Fruit fly (Drosophila melanogaster) whole organism, embryonic: ENCODE data around the gene Mrgn1.

Source experiments
- Atf3 ChIP-seq: fragments of 200-800 bp; sonication (Bioruptor generic); optimal IDR thresholded peaks from 3 replicates; lab custom pipeline; 2016; ENCODE audit warnings: missing biosample characterization, missing genetic modification characterization
- B-H2 ChIP-seq: fragments of 200-800 bp; sonication (Bioruptor generic); optimal IDR thresholded peaks from 2 replicates; lab custom pipeline; 2018; ENCODE audit warnings: missing biosample characterization, mild to moderate bottlenecking, missing genetic modification characterization
- BEAF-32 ChIP-seq: fragments of 200-800 bp; sonication (Bioruptor generic); optimal IDR thresholded peaks from 3 replicates; lab custom pipeline; 2017; ENCODE audit warnings: missing biosample characterization, missing genetic modification characterization, mild to moderate bottlenecking, moderate library complexity, missing genetic modification reagents
- Bgb ChIP-seq: fragments of 200-800 bp; sonication (Bioruptor generic); IDR thresholded peaks from 2 replicates; pipeline ENCODE4 v1.3.6; 2022; ENCODE audit warnings: missing biosample characterization, missing genetic modification characterization; ENCODE audit not compliant: partially characterized antibody
- CG10267 ChIP-seq: fragments of 200-800 bp; sonication (Bioruptor generic); optimal IDR thresholded peaks from 2 replicates; lab custom pipeline; 2018; ENCODE audit warnings: missing biosample characterization, mild to moderate bottlenecking, missing genetic modification characterization, moderate library complexity
- CG10565 ChIP-seq: fragments of 200-800 bp; sonication (Bioruptor generic); optimal IDR thresholded peaks from 3 replicates; lab custom pipeline; 2016; ENCODE audit warnings: missing biosample characterization, mild to moderate bottlenecking, missing genetic modification characterization
- CG11695 ChIP-seq: fragments of 200-800 bp; sonication (Bioruptor generic); IDR thresholded peaks from 3 replicates; pipeline ENCODE4 v1.3.6; 2022; ENCODE audit warnings: missing biosample characterization, missing genetic modification characterization
- CG13287 ChIP-seq: fragments of 200-800 bp; sonication (Bioruptor generic); IDR thresholded peaks from 2 replicates; pipeline ENCODE4 v1.3.6; 2022; ENCODE audit warnings: missing biosample characterization, missing genetic modification characterization; ENCODE audit not compliant: partially characterized antibody
- CG14667 ChIP-seq: fragments of 200-800 bp; sonication (Bioruptor generic); IDR thresholded peaks from 2 replicates; pipeline ENCODE4 v1.3.6; 2022; ENCODE audit warnings: missing biosample characterization, missing genetic modification characterization
- CG15479 ChIP-seq: fragments of 200-800 bp; sonication (Bioruptor generic); optimal IDR thresholded peaks from 3 replicates; lab custom pipeline; 2019; ENCODE audit warnings: missing biosample characterization, mild to moderate bottlenecking, missing genetic modification characterization, moderate library complexity
- CG16813 ChIP-seq: fragments of 200-800 bp; sonication (Bioruptor generic); IDR thresholded peaks from 3 replicates; pipeline ENCODE4 v1.3.6; 2022; ENCODE audit warnings: missing biosample characterization, missing genetic modification characterization; ENCODE audit not compliant: partially characterized antibody
- CG2116 ChIP-seq: fragments of 200-800 bp; sonication (Bioruptor generic); optimal IDR thresholded peaks from 3 replicates; lab custom pipeline; 2018; ENCODE audit warnings: missing biosample characterization, mild to moderate bottlenecking, missing genetic modification characterization
- CG2712 ChIP-seq: fragments of 200-800 bp; optimal IDR thresholded peaks from 3 replicates; lab custom pipeline; 2019; ENCODE audit warnings: missing biosample characterization, mild to moderate bottlenecking, missing genetic modification characterization, moderate library complexity
- CG3838 ChIP-seq: fragments of 200-800 bp; sonication (Bioruptor generic); optimal IDR thresholded peaks from 3 replicates; lab custom pipeline; 2016; ENCODE audit warnings: missing biosample characterization, missing genetic modification characterization
- CG4360 ChIP-seq: fragments of 200-800 bp; sonication (Bioruptor generic); IDR thresholded peaks from 2 replicates; pipeline ENCODE4 v1.3.6; 2022; ENCODE audit warnings: missing biosample characterization, missing genetic modification characterization
- CG6791 ChIP-seq: fragments of 200-800 bp; sonication (Bioruptor generic); IDR thresholded peaks from 3 replicates; pipeline ENCODE4 v1.3.6; 2022; ENCODE audit warnings: missing biosample characterization, missing genetic modification characterization; ENCODE audit not compliant: partially characterized antibody
- CG7745 ChIP-seq: fragments of 200-800 bp; sonication (Bioruptor generic); optimal IDR thresholded peaks from 2 replicates; lab custom pipeline; 2018; ENCODE audit warnings: missing biosample characterization, mild to moderate bottlenecking, missing genetic modification characterization, moderate library complexity
- CG7963 ChIP-seq: fragments of 200-800 bp; sonication (Bioruptor generic); IDR thresholded peaks from 3 replicates; pipeline ENCODE4 v1.3.6; 2022; ENCODE audit warnings: missing biosample characterization, missing genetic modification characterization; ENCODE audit not compliant: partially characterized antibody
- CG8478 ChIP-seq: fragments of >200 bp; optimal IDR thresholded peaks from 2 replicates; lab custom pipeline; 2018
- D ChIP-seq, 2 experiments: fragments of 200-800 bp in 1 of 2; fragments of >200 bp in 1 of 2; sonication (Bioruptor generic) in 1 of 2; optimal IDR thresholded peaks; 2 replicates in 1 of 2; 3 replicates in 1 of 2; lab custom pipeline; 2017; ENCODE audit warnings: mild to moderate bottlenecking in 1 of 2, missing biosample characterization in 1 of 2, missing genetic modification characterization in 1 of 2, missing genetic modification reagents in 1 of 2
- Dll ChIP-seq: fragments of 200-800 bp; sonication (Bioruptor generic); IDR thresholded peaks from 4 replicates; pipeline ENCODE4 v1.3.6; 2022; ENCODE audit warnings: missing biosample characterization, missing genetic modification characterization; ENCODE audit not compliant: partially characterized antibody
- Dp ChIP-seq: fragments of 200-800 bp; sonication (Bioruptor generic); optimal IDR thresholded peaks from 2 replicates; lab custom pipeline; 2018; ENCODE audit warnings: missing biosample characterization, mild to moderate bottlenecking, missing genetic modification characterization, moderate library complexity
- E2f2 ChIP-seq: fragments of 200-800 bp; sonication (Bioruptor generic); IDR thresholded peaks from 2 replicates; pipeline ENCODE4 v1.3.6; 2022; ENCODE audit warnings: missing biosample characterization, missing genetic modification characterization
- HLH4C ChIP-seq: fragments of 200-800 bp; sonication (Bioruptor generic); IDR thresholded peaks from 3 replicates; pipeline ENCODE4 v1.3.6; 2022; ENCODE audit warnings: missing biosample characterization, missing genetic modification characterization; ENCODE audit not compliant: partially characterized antibody
- MBD-R2 ChIP-seq: fragments of 200-800 bp; sonication (Bioruptor generic); IDR thresholded peaks from 2 replicates; pipeline ENCODE4 v1.3.6; 2022; ENCODE audit warnings: missing biosample characterization, missing genetic modification characterization
- Med ChIP-seq: fragments of 200-800 bp; sonication (Bioruptor generic); peaks from one replicate; lab custom pipeline; 2016; ENCODE audit warnings: missing biosample characterization, missing genetic modification characterization, mild to moderate bottlenecking, inconsistent platforms, moderate library complexity
- Pdp1 ChIP-seq, 2 experiments: fragments of 200-800 bp; sonication (Bioruptor generic); optimal IDR thresholded peaks; 3 replicates each; lab custom pipeline; 2016; ENCODE audit warnings: missing biosample characterization in 2 of 2, missing genetic modification characterization in 2 of 2, mild to moderate bottlenecking in 1 of 2, moderate library complexity in 1 of 2
- Scr ChIP-seq: fragments of 200-800 bp; sonication (Bioruptor generic); IDR thresholded peaks from 2 replicates; pipeline ENCODE4 v1.3.6; 2022; ENCODE audit warnings: missing biosample characterization, missing genetic modification characterization; ENCODE audit not compliant: partially characterized antibody
- amos ChIP-seq: fragments of 200-800 bp; sonication (Bioruptor generic); IDR thresholded peaks from 2 replicates; pipeline ENCODE4 v1.3.6; 2022; ENCODE audit warnings: missing biosample characterization, missing genetic modification characterization; ENCODE audit not compliant: partially characterized antibody
- ato ChIP-seq: fragments of 200-800 bp; sonication (Bioruptor generic); IDR thresholded peaks from 2 replicates; pipeline ENCODE4 v1.3.6; 2022; ENCODE audit warnings: missing biosample characterization, missing genetic modification characterization; ENCODE audit not compliant: partially characterized antibody
- bbx ChIP-seq: fragments of 200-800 bp; sonication (Bioruptor generic); IDR thresholded peaks from 2 replicates; pipeline ENCODE4 v1.3.6; 2022; ENCODE audit warnings: missing biosample characterization, missing genetic modification characterization; ENCODE audit not compliant: partially characterized antibody
- dan ChIP-seq: fragments of 200-800 bp; sonication (Bioruptor generic); IDR thresholded peaks from 2 replicates; pipeline ENCODE4 v1.3.6; 2022; ENCODE audit warnings: missing biosample characterization, missing genetic modification characterization
- dati ChIP-seq: fragments of 200-800 bp; sonication (Bioruptor generic); IDR thresholded peaks from 2 replicates; pipeline ENCODE4 v1.3.6; 2022; ENCODE audit warnings: missing biosample characterization, missing genetic modification characterization
- ewg ChIP-seq: fragments of 200-800 bp; sonication (Bioruptor generic); optimal IDR thresholded peaks from 3 replicates; lab custom pipeline; 2017; ENCODE audit warnings: mild to moderate bottlenecking, missing biosample characterization, missing genetic modification reagents, missing genetic modification characterization
- hbn ChIP-seq: fragments of 200-800 bp; sonication (Bioruptor generic); IDR thresholded peaks from 2 replicates; pipeline ENCODE4 v1.3.6; 2022; ENCODE audit warnings: missing biosample characterization, missing genetic modification characterization; ENCODE audit not compliant: partially characterized antibody
- her ChIP-seq: fragments of 200-800 bp; sonication (Bioruptor generic); optimal IDR thresholded peaks from 2 replicates; lab custom pipeline; 2016; ENCODE audit warnings: missing biosample characterization, missing genetic modification characterization
- lab ChIP-seq: fragments of 200-800 bp; sonication (Bioruptor generic); optimal IDR thresholded peaks from 3 replicates; lab custom pipeline; 2017; ENCODE audit warnings: missing biosample characterization, missing genetic modification characterization, mild to moderate bottlenecking, moderate library complexity, missing genetic modification reagents
- peb ChIP-seq: fragments of 200-800 bp; sonication (Bioruptor generic); IDR thresholded peaks from 2 replicates; pipeline ENCODE4 v1.3.6; 2022; ENCODE audit warnings: missing biosample characterization, missing genetic modification characterization
- pnt ChIP-seq: fragments of 200-800 bp; sonication (Bioruptor generic); optimal IDR thresholded peaks from 3 replicates; lab custom pipeline; 2016; ENCODE audit warnings: missing biosample characterization, missing genetic modification characterization
- pzg ChIP-seq: fragments of 200-800 bp; sonication (Bioruptor generic); optimal IDR thresholded peaks from 3 replicates; lab custom pipeline; 2018; ENCODE audit warnings: missing biosample characterization, mild to moderate bottlenecking, missing genetic modification characterization, moderate library complexity
- row ChIP-seq: fragments of 200-800 bp; sonication (Bioruptor generic); IDR thresholded peaks from 3 replicates; pipeline ENCODE4 v1.3.6; 2022; ENCODE audit warnings: missing biosample characterization, missing genetic modification characterization
- sens ChIP-seq: fragments of 200-800 bp; sonication (Bioruptor generic); peaks from one replicate; lab custom pipeline; 2016; ENCODE audit warnings: missing biosample characterization, missing genetic modification characterization
- tna ChIP-seq: fragments of 200-800 bp; sonication (Bioruptor generic); IDR thresholded peaks from 2 replicates; pipeline ENCODE4 v1.3.6; 2022; ENCODE audit warnings: missing biosample characterization, missing genetic modification characterization; ENCODE audit not compliant: partially characterized antibody
- unc-4 ChIP-seq: fragments of 200-800 bp; sonication (Bioruptor generic); IDR thresholded peaks from 2 replicates; pipeline ENCODE4 v1.3.6; 2022; ENCODE audit warnings: missing biosample characterization, missing genetic modification characterization; ENCODE audit not compliant: partially characterized antibody
- zen2 ChIP-seq: fragments of 200-800 bp; sonication (Bioruptor generic); IDR thresholded peaks from 3 replicates; pipeline ENCODE4 v1.3.6; 2022; ENCODE audit warnings: missing biosample characterization, missing genetic modification characterization; ENCODE audit not compliant: partially characterized antibody

Mrgn1 gene

DNA sequence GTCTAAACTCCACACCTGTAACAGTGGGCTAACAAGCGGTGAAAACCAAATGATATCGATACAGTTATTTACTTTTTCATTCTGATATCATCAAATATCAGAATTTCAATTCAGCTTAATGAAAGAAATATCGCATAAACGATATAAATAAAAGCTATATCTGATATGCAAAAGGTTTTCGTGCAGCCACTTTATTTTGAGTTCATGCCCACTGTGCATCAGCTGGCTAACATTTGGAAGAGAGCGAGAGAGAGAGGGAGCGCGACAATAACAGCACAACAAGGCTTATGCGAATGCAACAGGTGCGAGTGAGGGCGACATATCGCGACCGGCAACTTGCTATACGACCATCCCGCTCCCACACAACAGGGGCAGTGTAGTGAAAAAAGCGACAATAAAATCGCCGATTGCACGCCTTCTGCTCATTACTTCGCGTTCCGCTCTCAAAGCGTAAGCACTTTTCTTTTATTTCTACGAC, 17.7 kb upstream of the Mrgn1 start, which contains the start of gene CG11151 (continued):
- TF ChIP-seq lab (GFP tag; lab: Kevin White, UChicago) (peak; percentile 98), Med (GFP tag; lab: Kevin White, UChicago) (peak; percentile 100), CG11695 (GFP tag; lab: Robert Waterston, UW) (peak; percentile 96), B-H2 (GFP tag; lab: Kevin White, UChicago) (peak; percentile 96), CG10267 (tag; lab: Kevin White, UChicago) (peak; percentile 91), peb (GFP tag; lab: Robert Waterston, UW) (peak; percentile 93), Atf3 (GFP tag; lab: Kevin White, UChicago) (peak; percentile 95), dan (GFP tag; lab: Robert Waterston, UW) (peak; percentile 74; the same call in 1 of the 2 replicates), CG4360 (GFP tag; lab: Robert Waterston, UW) (no peak), pnt (GFP tag; lab: Kevin White, UChicago) (peak; percentile 96), Scr (GFP tag; lab: Robert Waterston, UW) (peak; percentile 58), dati (GFP tag; lab: Robert Waterston, UW) (peak; percentile 86), ewg (GFP tag; lab: Kevin White, UChicago) (peak; percentile 94), CG14667 (GFP tag; lab: Robert Waterston, UW) (peak; percentile 91), D (optimal IDR thresholded peaks at IDR 0.05; lab: Kevin White, UChicago) (no peak), D (GFP tag; optimal IDR thresholded peaks at IDR 0.05; lab: Kevin White, UChicago) (peak; percentile 95)

DNA sequence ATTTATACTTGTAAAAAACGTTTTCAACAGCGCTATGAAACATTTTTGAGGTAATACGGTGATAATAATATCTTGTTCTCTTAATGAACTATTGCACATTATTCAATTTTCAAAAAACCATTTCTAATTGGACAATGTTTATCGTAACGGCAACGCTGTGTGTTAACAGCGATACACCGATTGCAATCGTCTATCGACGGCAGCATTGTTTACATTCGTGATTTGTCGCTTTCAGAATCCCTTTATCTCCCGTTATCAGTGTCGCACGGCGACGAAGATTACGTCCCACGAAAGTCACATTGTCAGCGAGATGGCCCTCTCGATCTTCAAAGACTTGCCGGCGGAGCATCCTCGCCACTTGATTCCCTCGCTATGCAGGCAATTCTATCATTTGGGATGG, 16.2 kb upstream of the Mrgn1 start, which contains the start of gene CG11134:
Gene CG11134, plus strand, starts transcription at position 4 of the 400 bp plus-strand sequence.
- TF ChIP-seq her: no peak
- TF ChIP-seq CG2712 (tag; lab: Kevin White, UChicago): no peak
- peak; percentile 39; the same call in 1 of the 2 replicates for TF ChIP-seq Bgb
- TF ChIP-seq HLH4C: peak; percentile 60; the same call in 2 of the 3 replicates
- TF ChIP-seq row (GFP tag; lab: Robert Waterston, UW): 0 out of 3 replicates have a peak, but pooled peaks have one; percentile 5
- 0 out of 2 replicates have a peak, but pooled peaks have one; percentile 23 for TF ChIP-seq ato (GFP tag; lab: Robert Waterston, UW)
- TF ChIP-seq hbn: peak; percentile 14; the same call in 1 of the 2 replicates
- peak; percentile 38; the same call in 1 of the 3 replicates for TF ChIP-seq CG7963 (GFP tag; lab: Robert Waterston, UW)
- TF ChIP-seq CG8478 (lab: Kevin White, UChicago): no peak
- TF ChIP-seq CG6791: peak; percentile 33; the same call in 1 of the 3 replicates
- TF ChIP-seq CG3838 (GFP tag; lab: Kevin White, UChicago): no peak
- no peak for TF ChIP-seq CG7745 (tag; lab: Kevin White, UChicago)
- TF ChIP-seq BEAF-32 (GFP tag; lab: Kevin White, UChicago): peak; percentile 45
- peak; percentile 69 for TF ChIP-seq E2f2 (GFP tag; lab: Robert Waterston, UW)
- TF ChIP-seq zen2: 0 out of 3 replicates have a peak, but pooled peaks have one; percentile 43
- peak; percentile 43; the same call in 1 of the 2 replicates for TF ChIP-seq CG13287 (GFP tag; lab: Robert Waterston, UW)
- peak; percentile 60; the same call in 1 of the 2 replicates for TF ChIP-seq bbx (GFP tag; lab: Robert Waterston, UW)
- TF ChIP-seq Dp: peak; percentile 57
- 0 out of 4 replicates have a peak, but pooled peaks have one; percentile 51 for TF ChIP-seq Dll
- TF ChIP-seq CG2116 (GFP tag; lab: Kevin White, UChicago): peak; percentile 84
- peak; percentile 38 for TF ChIP-seq pzg (GFP tag; lab: Kevin White, UChicago)
- peak; percentile 33 for TF ChIP-seq MBD-R2 (GFP tag; lab: Robert Waterston, UW)
- TF ChIP-seq tna (GFP tag; lab: Robert Waterston, UW): peak; percentile 58
- TF ChIP-seq CG16813 (GFP tag; lab: Robert Waterston, UW): peak; percentile 47; the same call in 1 of the 3 replicates
- TF ChIP-seq Pdp1 (GFP tag; optimal IDR thresholded peaks at IDR 0.05; lab: Kevin White, UChicago): peak in 1 of 2 experiments; percentile 15
- 0 out of 2 replicates have a peak, but pooled peaks have one; percentile 26 for TF ChIP-seq unc-4 (GFP tag; lab: Robert Waterston, UW)
- peak; percentile 52 for TF ChIP-seq CG15479 (GFP tag; lab: Kevin White, UChicago)
- TF ChIP-seq sens (GFP tag; lab: Kevin White, UChicago): no peak
- peak; percentile 51 for TF ChIP-seq Scr (GFP tag; lab: Robert Waterston, UW)
- TF ChIP-seq CG10565 (GFP tag; lab: Kevin White, UChicago): no peak
- TF ChIP-seq amos: peak; percentile 44; the same call in 1 of the 2 replicates
